Worm (Caenorhabditis elegans) whole organism, late embryonic: ENCODE results near the gene dlc-3.
"Not testable (repeated sequence)": the region's sequence is repeated elsewhere in the genome, so short reads cannot be mapped to it uniquely, and the experiment has no call there.

Source experiments
- C08G9.2 ChIP-seq: sonication (generic microtip); optimal IDR thresholded peaks from 2 replicates; lab custom pipeline; 2016; ENCODE audit warnings: mild to moderate bottlenecking, missing genetic modification characterization, moderate library complexity, missing compliant biosample characterization
- C38D4.7 ChIP-seq: fragments of 200-800 bp; sonication (Bioruptor generic); optimal IDR thresholded peaks from 2 replicates; lab custom pipeline; 2018; ENCODE audit warnings: mild to moderate bottlenecking, missing genetic modification characterization, moderate library complexity, missing compliant biosample characterization
- ahr-1 ChIP-seq: sonication (generic microtip); optimal IDR thresholded peaks from 2 replicates; lab custom pipeline; 2016; ENCODE audit warnings: missing genetic modification characterization, missing compliant biosample characterization
- ama-1 ChIP-seq: fragments of 150-350 bp; optimal IDR thresholded peaks from 2 replicates; lab custom pipeline; 2014
- ceh-30 ChIP-seq: fragments of 150-350 bp; optimal IDR thresholded peaks from 2 replicates; lab custom pipeline; 2014; ENCODE audit warnings: missing biosample characterization, missing genetic modification characterization
- ceh-34 ChIP-seq: sonication (generic microtip); optimal IDR thresholded peaks from 2 replicates; lab custom pipeline; 2016; ENCODE audit warnings: mild to moderate bottlenecking, missing genetic modification characterization, missing compliant biosample characterization
- ceh-45 ChIP-seq: fragments of 200-800 bp; sonication (Bioruptor generic); IDR thresholded peaks from 2 replicates; pipeline ENCODE4 v1.3.6; 2022; ENCODE audit warnings: missing genetic modification reagents, missing genetic modification characterization, missing compliant biosample characterization
- ceh-48 ChIP-seq: sonication (generic microtip); optimal IDR thresholded peaks from 2 replicates; lab custom pipeline; 2016; ENCODE audit warnings: missing genetic modification characterization, inconsistent platforms, missing compliant biosample characterization
- ceh-9 ChIP-seq: sonication (generic microtip); optimal IDR thresholded peaks from 2 replicates; lab custom pipeline; 2016; ENCODE audit warnings: mild to moderate bottlenecking, missing genetic modification characterization, inconsistent platforms, missing compliant biosample characterization
- dve-1 ChIP-seq: sonication (generic microtip); optimal IDR thresholded peaks from 2 replicates; lab custom pipeline; 2017; ENCODE audit warnings: antibody characterized with exemption, mild to moderate bottlenecking, missing genetic modification characterization, missing compliant biosample characterization
- elt-2 ChIP-seq: sonication (generic microtip); optimal IDR thresholded peaks from 2 replicates; lab custom pipeline; 2016; ENCODE audit warnings: missing genetic modification reagents, missing genetic modification characterization, missing compliant biosample characterization
- ets-4 ChIP-seq: sonication (generic microtip); optimal IDR thresholded peaks from 2 replicates; lab custom pipeline; 2016; ENCODE audit warnings: missing genetic modification characterization, missing compliant biosample characterization
- fkh-10 ChIP-seq: fragments of 150-350 bp; optimal IDR thresholded peaks from 2 replicates; lab custom pipeline; 2014; ENCODE audit warnings: missing biosample characterization, missing genetic modification reagents, missing genetic modification characterization
- hlh-13 ChIP-seq: fragments of 200-800 bp; sonication (Bioruptor generic); optimal IDR thresholded peaks from 2 replicates; lab custom pipeline; 2018; ENCODE audit warnings: mild to moderate bottlenecking, missing genetic modification characterization, missing compliant biosample characterization
- hlh-6 ChIP-seq: sonication (generic microtip); optimal IDR thresholded peaks from 2 replicates; lab custom pipeline; 2016; ENCODE audit warnings: missing genotype, missing genetic modification characterization, missing compliant biosample characterization
- hlh-8 ChIP-seq: sonication (generic microtip); optimal IDR thresholded peaks from 2 replicates; lab custom pipeline; 2016; ENCODE audit warnings: missing genotype, missing genetic modification characterization, missing compliant biosample characterization
- lin-11 ChIP-seq: fragments of 200-800 bp; sonication (Bioruptor generic); optimal IDR thresholded peaks from 2 replicates; lab custom pipeline; 2018; ENCODE audit warnings: mild to moderate bottlenecking, missing genetic modification characterization, missing compliant biosample characterization
- nhr-11 ChIP-seq: fragments of 150-350 bp; optimal IDR thresholded peaks from 2 replicates; lab custom pipeline; 2014; ENCODE audit warnings: missing biosample characterization, missing genetic modification characterization
- nhr-232 ChIP-seq: sonication (generic microtip); optimal IDR thresholded peaks from 2 replicates; lab custom pipeline; 2016; ENCODE audit warnings: missing genetic modification characterization, missing compliant biosample characterization
- npax-4 ChIP-seq: sonication (generic microtip); optimal IDR thresholded peaks from 2 replicates; lab custom pipeline; 2016; ENCODE audit warnings: missing genetic modification characterization, missing compliant biosample characterization
- odd-2 ChIP-seq: sonication (generic microtip); optimal IDR thresholded peaks from 2 replicates; lab custom pipeline; 2017; ENCODE audit warnings: antibody characterized with exemption, mild to moderate bottlenecking, missing genetic modification characterization, missing compliant biosample characterization
- pag-3 ChIP-seq: sonication (generic microtip); optimal IDR thresholded peaks from 2 replicates; lab custom pipeline; 2016; ENCODE audit warnings: missing compliant biosample characterization, missing genetic modification characterization, borderline replicate concordance
- pha-2 ChIP-seq: sonication (generic microtip); optimal IDR thresholded peaks from 2 replicates; lab custom pipeline; 2017; ENCODE audit warnings: mild to moderate bottlenecking, missing genetic modification characterization, missing compliant biosample characterization
- pqm-1 ChIP-seq: sonication (generic microtip); optimal IDR thresholded peaks from 2 replicates; lab custom pipeline; 2016; ENCODE audit warnings: missing genetic modification characterization, missing compliant biosample characterization
- pros-1 ChIP-seq: fragments of 150-350 bp; optimal IDR thresholded peaks from 2 replicates; lab custom pipeline; 2014; ENCODE audit warnings: missing biosample characterization, missing genetic modification reagents, missing genetic modification characterization
- rnt-1 ChIP-seq: sonication (generic microtip); optimal IDR thresholded peaks from 2 replicates; lab custom pipeline; 2016; ENCODE audit warnings: missing genetic modification characterization, missing compliant biosample characterization
- sdc-2 ChIP-seq: sonication (generic microtip); optimal IDR thresholded peaks from 2 replicates; lab custom pipeline; 2016; ENCODE audit warnings: missing genotype, missing genetic modification characterization, missing compliant biosample characterization
- syd-9 ChIP-seq: sonication (generic microtip); optimal IDR thresholded peaks from 2 replicates; lab custom pipeline; 2016; ENCODE audit warnings: mild to moderate bottlenecking, missing genetic modification characterization, moderate library complexity, missing compliant biosample characterization
- tbx-7 ChIP-seq: sonication (generic microtip); optimal IDR thresholded peaks from 2 replicates; lab custom pipeline; 2016; ENCODE audit warnings: missing genotype, missing genetic modification characterization, missing compliant biosample characterization
- ttx-3 ChIP-seq: sonication (generic microtip); optimal IDR thresholded peaks from 2 replicates; lab custom pipeline; 2016; ENCODE audit warnings: missing genetic modification reagents, missing genetic modification characterization, missing compliant biosample characterization
- unc-3 ChIP-seq, 2 experiments: fragments of 200-800 bp in 1 of 2; sonication (Bioruptor generic) in 1 of 2; sonication (generic microtip) in 1 of 2; conservative IDR thresholded peaks in 1 of 2; optimal IDR thresholded peaks in 1 of 2; 2 replicates each; pipeline versions ENCODE4 v1.3.6 to Lab custom; 2016 to 2022; ENCODE audit warnings: missing compliant biosample characterization in 2 of 2, missing genetic modification characterization in 2 of 2, missing genetic modification reagents in 1 of 2
- unc-42 ChIP-seq: sonication (generic microtip); optimal IDR thresholded peaks from 2 replicates; lab custom pipeline; 2016; ENCODE audit warnings: missing genotype, missing genetic modification characterization, missing compliant biosample characterization
- unc-86 ChIP-seq: sonication (generic microtip); optimal IDR thresholded peaks from 2 replicates; lab custom pipeline; 2016; ENCODE audit warnings: missing genetic modification characterization, missing compliant biosample characterization
- zip-5 ChIP-seq: sonication (generic microtip); optimal IDR thresholded peaks from 2 replicates; lab custom pipeline; 2016; ENCODE audit warnings: missing genetic modification characterization, missing compliant biosample characterization

dlc-3 gene

ce11 chrIV:16446664-16447063 lies 14.6 kb downstream of the dlc-3 start:
- TF ChIP-seq ceh-34 (tag; lab: Kevin White, UChicago) (no peak), zip-5 (tag; lab: Kevin White, UChicago) (no peak), pqm-1 (tag; lab: Kevin White, UChicago) (no peak), hlh-13 (GFP tag; lab: Kevin White, UChicago) (no peak), pha-2 (tag; lab: Kevin White, UChicago) (no peak), ceh-30 (no peak), ceh-45 (GFP tag; lab: Robert Waterston, UW) (no peak), elt-2 (tag; lab: Kevin White, UChicago) (no peak), pag-3 (no peak), rnt-1 (tag; lab: Kevin White, UChicago) (no peak), unc-86 (tag; lab: Kevin White, UChicago) (no peak), ahr-1 (tag; lab: Kevin White, UChicago) (no peak)

ce11 chrIV:16458368-16458767 lies 26.3 kb downstream of the dlc-3 start:
- TF ChIP-seq unc-3 (GFP tag; conservative IDR thresholded peaks at IDR 0.05; lab: Robert Waterston, UW) = peak; percentile 58
- TF ChIP-seq unc-3 (tag; optimal IDR thresholded peaks at IDR 0.05; lab: Kevin White, UChicago) = not testable (repeated sequence)

ce11 chrIV:16470888-16471287 lies 38.9 kb downstream of the dlc-3 start, which contains the start of gene VY10G11R.1:
TSS of gene VY10G11R.1 (minus strand) at chrIV:16470988.
- not testable (repeated sequence) for TF ChIP-seq zip-5, syd-9, ceh-9 (tag; lab: Kevin White, UChicago)

ce11 chrIV:16471569-16471968 lies 39.5 kb downstream of the dlc-3 start:
- TF ChIP-seq ttx-3 (tag; lab: Kevin White, UChicago) (no peak), ama-1 (lab: Kevin White, UChicago) (no peak), sdc-2 (tag; lab: Kevin White, UChicago) (no peak), nhr-232 (no peak), ets-4 (no peak), pros-1 (tag; lab: Kevin White, UChicago) (no peak), dve-1 (tag; lab: Kevin White, UChicago) (no peak), C38D4.7 (no peak), tbx-7 (tag; lab: Kevin White, UChicago) (no peak), hlh-13 (GFP tag; lab: Kevin White, UChicago) (no peak), C08G9.2 (no peak), nhr-11 (tag; lab: Kevin White, UChicago) (no peak), pha-2 (tag; lab: Kevin White, UChicago) (no peak), ceh-48 (no peak), npax-4 (tag; lab: Kevin White, UChicago) (no peak), unc-86 (tag; lab: Kevin White, UChicago) (no peak), fkh-10 (GFP tag; lab: Kevin White, UChicago) (no peak)
- TF ChIP-seq, all 69 proteins: peak for 0

- TF ChIP-seq elt-2 (tag; lab: Kevin White, UChicago) (no peak), unc-42 (tag; lab: Kevin White, UChicago) (peak; percentile 55)
Observed at ce11 chrIV:16476081-16476480, 44.1 kb downstream of the dlc-3 start.

ce11 chrIV:16477169-16477568 lies 45.1 kb downstream of the dlc-3 start, which contains the start of gene Y51H4A.1:
TSS of gene Y51H4A.1 (minus strand) at chrIV:16477295.
- TF ChIP-seq hlh-6 (no peak), ets-4 (no peak), lin-11 (tag; lab: Kevin White, UChicago) (no peak), fkh-10 (GFP tag; lab: Kevin White, UChicago) (no peak), odd-2 (tag; lab: Kevin White, UChicago) (no peak), hlh-8 (tag; lab: Kevin White, UChicago) (peak; percentile 16), unc-42 (tag; lab: Kevin White, UChicago) (peak; percentile 76)
